Fruit fly (Drosophila melanogaster) S2 (cell line): ENCODE results near the gene CG43138.

Experiments used
- CG8478 ChIP-seq: fragments of >200 bp; optimal IDR thresholded peaks from 2 replicates; lab custom pipeline; 2018
- CTCF ChIP-seq, 2 experiments: fragments of >200 bp; optimal IDR thresholded peaks; 2 replicates each; lab custom pipeline; 2018

- TF ChIP-seq CTCF (optimal IDR thresholded peaks at IDR 0.05; lab: Kevin White, UChicago): no peak
- TF ChIP-seq CG8478: no peak
Observed at dm6 chrX:7547892-7548291, 19.8 kb downstream of the CG43138 start, which contains the start of gene CG32719.
